Fruit fly (Drosophila melanogaster) Kc167 (cell line): ENCODE results near the gene CG10435.

Experiments used
- Myc ChIP-seq: fragments of >200 bp; optimal IDR thresholded peaks from 2 replicates; lab custom pipeline; 2017; ENCODE audit warnings: missing external identifiers
- Sin3A ChIP-seq: fragments of >200 bp; optimal IDR thresholded peaks from 2 replicates; lab custom pipeline; 2018; ENCODE audit warnings: missing external identifiers
- h ChIP-seq: fragments of >200 bp; optimal IDR thresholded peaks from 3 replicates; lab custom pipeline; 2018; ENCODE audit warnings: missing external identifiers
- insv ChIP-seq: fragments of >200 bp; optimal IDR thresholded peaks from 3 replicates; lab custom pipeline; 2018; ENCODE audit warnings: missing external identifiers
- psq ChIP-seq: fragments of >200 bp; optimal IDR thresholded peaks from 2 replicates; lab custom pipeline; 2017; ENCODE audit warnings: missing external identifiers
- ttk ChIP-seq: sonication (Bioruptor generic); optimal IDR thresholded peaks from 2 replicates; lab custom pipeline; 2017; ENCODE audit warnings: missing external identifiers

Gene CG10435

DNA sequence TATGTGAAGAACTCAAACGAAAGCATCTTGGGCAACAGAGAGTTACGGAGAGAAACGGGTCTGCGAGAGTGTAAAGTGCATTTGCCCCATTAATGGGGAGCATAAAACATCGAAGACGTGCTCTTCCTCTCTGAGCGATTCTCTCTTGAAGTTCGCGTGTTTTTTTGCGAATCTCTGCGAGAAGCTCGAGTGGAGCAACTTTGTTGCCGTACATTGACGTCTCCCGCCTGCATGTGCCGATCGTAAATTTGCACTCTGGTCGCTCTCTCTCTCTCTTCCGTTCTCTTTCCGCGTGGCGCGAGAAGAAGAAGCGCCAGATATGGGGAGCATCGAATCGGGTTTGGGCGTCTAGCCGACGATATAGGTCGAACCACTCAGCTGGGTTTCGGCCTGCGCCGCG is 45.2 kb downstream of the CG10435 start:
- TF ChIP-seq Sin3A (no peak), Myc (lab: Kevin White, UChicago) (no peak), insv (lab: Kevin White, UChicago) (no peak)

DNA sequence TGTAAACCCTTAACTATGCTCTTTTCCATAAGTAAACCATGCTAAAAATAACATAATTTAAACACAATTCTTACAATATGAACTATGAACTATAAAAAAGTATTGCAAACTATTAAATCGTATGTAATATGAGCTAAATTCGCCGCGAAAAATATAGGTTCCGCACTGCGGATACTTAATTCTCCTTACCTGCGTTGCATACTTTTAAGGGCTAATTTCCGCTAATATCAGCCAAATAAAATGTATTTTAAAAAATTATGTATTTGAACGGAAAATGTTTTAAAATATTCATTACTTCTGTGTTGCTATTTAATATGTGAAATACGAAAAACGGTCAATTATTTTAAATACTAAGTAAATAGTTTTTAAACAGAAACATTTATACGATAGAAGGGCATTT is 45.7 kb downstream of the CG10435 start, which contains the start of gene dsx:
TSS of gene dsx (minus strand) at position 62 of the 400 bp plus-strand sequence.
- no peak for TF ChIP-seq h (lab: Kevin White, UChicago)
- TF ChIP-seq psq (lab: Kevin White, UChicago), result no peak
- TF ChIP-seq Sin3A, result no peak
- no peak for TF ChIP-seq Myc (lab: Kevin White, UChicago)
- no peak for TF ChIP-seq insv (lab: Kevin White, UChicago)
- TF ChIP-seq ttk (lab: Kevin White, UChicago), result no peak

dm6 chr3R:7966544-7967264 is 46.3 kb downstream of the CG10435 start:
- TF ChIP-seq insv (lab: Kevin White, UChicago) (no peak), psq (lab: Kevin White, UChicago) (no peak), h (lab: Kevin White, UChicago) (no peak), ttk (lab: Kevin White, UChicago) (no peak), Sin3A (no peak), Myc (lab: Kevin White, UChicago) (no peak)

DNA sequence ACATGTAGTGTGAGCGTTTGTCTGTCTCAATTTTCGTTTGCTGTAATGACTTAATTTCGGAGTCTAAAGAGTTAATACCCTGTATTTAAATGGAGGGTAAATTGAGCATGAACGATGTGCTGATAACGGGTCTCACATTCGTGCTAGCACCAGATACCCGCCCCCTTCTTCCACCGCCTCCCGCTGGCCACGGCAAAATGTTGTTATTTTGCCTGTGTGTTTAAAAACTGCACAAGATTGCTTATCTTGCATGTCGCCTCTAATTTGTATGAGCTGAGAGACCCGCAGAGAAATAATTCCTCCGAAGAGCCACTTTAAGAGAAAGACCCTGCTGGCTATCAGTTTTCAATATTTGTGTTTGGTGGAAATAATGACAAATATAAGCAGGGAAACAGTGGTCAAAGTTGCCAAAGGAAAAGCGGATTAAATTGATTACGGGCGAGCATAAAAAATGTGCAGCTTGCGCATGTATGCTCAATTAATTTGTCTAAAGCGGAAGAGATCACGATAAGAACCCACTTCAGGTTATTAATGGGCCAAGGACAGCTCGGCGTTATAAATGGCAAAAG is 48.2 kb downstream of the CG10435 start:
- TF ChIP-seq psq (lab: Kevin White, UChicago) (no peak), Myc (lab: Kevin White, UChicago) (no peak)

DNA sequence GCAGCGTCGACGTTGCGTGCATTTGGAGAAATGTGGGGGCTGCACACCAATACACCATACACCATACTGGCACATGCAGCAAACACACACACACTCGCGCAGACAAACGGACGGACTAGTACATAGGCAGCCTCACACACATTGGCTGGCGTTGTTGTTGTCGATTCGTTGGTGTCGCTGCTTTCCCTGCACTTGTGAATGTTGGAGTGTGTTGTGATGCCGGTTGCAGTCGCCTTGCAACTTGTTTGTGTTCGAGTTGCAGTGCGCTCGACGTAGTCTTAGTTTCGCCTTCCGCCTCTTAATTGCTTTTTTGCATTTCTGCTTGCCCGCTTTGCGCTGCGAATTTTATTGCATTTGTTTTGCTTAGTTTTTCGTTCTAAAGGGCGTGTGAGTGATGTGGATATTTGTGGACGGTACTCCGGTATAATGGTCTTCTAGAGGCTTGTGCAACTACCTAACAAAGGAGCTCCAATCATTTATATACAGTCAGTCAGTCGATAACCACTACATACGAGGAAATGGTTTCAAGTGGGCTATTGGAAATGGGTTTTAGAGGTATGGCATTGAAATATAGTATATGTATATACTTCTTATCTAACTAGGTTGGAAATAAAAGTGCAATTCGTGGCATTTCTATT is 49.4 kb downstream of the CG10435 start:
- TF ChIP-seq Sin3A, result no peak
- no peak for TF ChIP-seq h (lab: Kevin White, UChicago)
- TF ChIP-seq ttk (lab: Kevin White, UChicago), result no peak
- no peak for TF ChIP-seq insv (lab: Kevin White, UChicago)
- no peak for TF ChIP-seq psq (lab: Kevin White, UChicago)
- TF ChIP-seq Myc (lab: Kevin White, UChicago), result no peak

- TF ChIP-seq Myc (lab: Kevin White, UChicago) (no peak), Sin3A (no peak), ttk (lab: Kevin White, UChicago) (no peak)
Measured at dm6 chr3R:7962778-7963494, 50.1 kb downstream of the CG10435 start.

dm6 chr3R:7961348-7961747 is 51.7 kb downstream of the CG10435 start:
- no peak for TF ChIP-seq ttk (lab: Kevin White, UChicago)
- TF ChIP-seq Sin3A, result no peak
- TF ChIP-seq psq (lab: Kevin White, UChicago), result no peak
- no peak for TF ChIP-seq Myc (lab: Kevin White, UChicago)
- no peak for TF ChIP-seq h (lab: Kevin White, UChicago)
- TF ChIP-seq insv (lab: Kevin White, UChicago), result no peak
